Fruit fly (Drosophila melanogaster) S2 (cell line): ENCODE results near the gene RpL8.

Experiments
- CG8478 ChIP-seq: fragments of >200 bp; optimal IDR thresholded peaks from 2 replicates; lab custom pipeline; 2018
- CTCF ChIP-seq, 2 experiments: fragments of >200 bp; optimal IDR thresholded peaks; 2 replicates each; lab custom pipeline; 2018

The RpL8 gene

DNA sequence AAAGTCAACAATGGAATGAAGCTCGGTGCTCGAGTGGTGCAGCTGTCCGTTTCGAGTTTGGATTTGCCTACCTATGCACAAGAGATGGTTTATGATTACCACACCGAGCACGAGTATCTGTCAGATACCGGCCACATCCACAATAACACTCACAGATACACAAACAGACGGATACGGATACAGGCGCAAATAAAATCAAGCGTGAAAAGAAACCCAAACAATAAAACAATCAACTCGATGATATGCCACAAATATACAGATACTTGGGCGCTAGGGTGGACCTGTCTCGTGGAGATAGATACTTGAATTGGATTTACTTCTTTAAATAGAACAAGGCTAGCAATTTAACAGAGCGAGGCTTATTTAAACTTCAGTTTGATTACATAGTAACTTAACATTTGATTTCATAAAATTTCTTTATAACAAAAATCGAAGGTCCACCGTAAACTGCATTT lies 17.0 kb upstream of the RpL8 start:
- TF ChIP-seq CG8478 (lab: Kevin White, UChicago) = no peak
- TF ChIP-seq CTCF (optimal IDR thresholded peaks at IDR 0.05; lab: Kevin White, UChicago) = no peak

DNA sequence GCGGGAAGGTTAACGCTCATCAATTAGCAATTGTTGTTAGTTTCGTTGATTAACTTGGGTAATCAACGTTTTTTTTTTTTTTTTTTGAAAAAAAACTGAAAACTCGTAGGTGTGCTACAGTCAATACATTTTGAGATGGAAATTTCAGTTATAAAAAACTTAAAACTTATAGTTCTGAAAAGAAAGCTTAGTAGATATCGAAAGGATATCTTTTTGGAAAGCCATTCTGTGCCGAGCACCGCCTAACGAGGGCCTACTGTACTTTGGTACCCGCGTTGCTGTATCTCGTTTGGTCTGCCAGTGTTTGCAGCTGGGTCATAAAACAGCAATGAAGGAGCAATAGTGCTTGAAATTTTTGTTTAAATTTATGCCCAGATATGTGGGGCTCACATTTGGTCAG lies 15.3 kb upstream of the RpL8 start:
- TF ChIP-seq CG8478 (lab: Kevin White, UChicago) (no peak), CTCF (optimal IDR thresholded peaks at IDR 0.05; lab: Kevin White, UChicago) (no peak)

DNA sequence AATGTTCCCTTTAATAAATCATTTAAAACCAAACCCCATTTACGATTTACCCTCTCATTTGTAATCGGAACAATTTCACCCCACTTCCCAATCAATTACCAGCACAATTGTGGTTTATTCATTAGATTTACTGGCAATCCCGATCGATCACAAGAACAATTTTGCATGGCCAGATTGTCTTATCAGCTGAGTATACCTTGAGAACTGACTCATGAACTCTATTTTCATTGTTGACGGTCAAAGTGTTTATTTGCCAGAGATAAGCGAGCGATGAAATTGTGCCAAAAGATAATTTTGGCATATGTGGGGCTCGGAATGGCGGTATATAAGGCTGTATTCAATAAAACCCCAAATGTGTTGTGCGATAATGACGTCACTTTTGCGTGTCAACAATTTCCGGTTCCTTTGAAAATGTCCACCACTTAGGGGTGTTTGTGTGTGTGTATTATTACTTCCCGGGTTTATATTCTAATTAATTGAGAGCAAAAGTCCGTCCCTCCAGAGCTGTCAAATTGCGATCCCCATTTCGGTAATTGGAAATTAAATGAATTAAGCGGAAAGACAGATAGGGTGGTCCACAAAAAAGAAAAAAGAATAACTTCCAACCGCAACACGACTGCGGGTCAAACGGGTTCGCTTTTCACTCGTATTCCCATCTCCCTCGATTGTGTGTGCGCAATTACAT lies 14.2 kb upstream of the RpL8 start:
- no peak for TF ChIP-seq CTCF (optimal IDR thresholded peaks at IDR 0.05; lab: Kevin White, UChicago)
- no peak for TF ChIP-seq CG8478 (lab: Kevin White, UChicago)

DNA sequence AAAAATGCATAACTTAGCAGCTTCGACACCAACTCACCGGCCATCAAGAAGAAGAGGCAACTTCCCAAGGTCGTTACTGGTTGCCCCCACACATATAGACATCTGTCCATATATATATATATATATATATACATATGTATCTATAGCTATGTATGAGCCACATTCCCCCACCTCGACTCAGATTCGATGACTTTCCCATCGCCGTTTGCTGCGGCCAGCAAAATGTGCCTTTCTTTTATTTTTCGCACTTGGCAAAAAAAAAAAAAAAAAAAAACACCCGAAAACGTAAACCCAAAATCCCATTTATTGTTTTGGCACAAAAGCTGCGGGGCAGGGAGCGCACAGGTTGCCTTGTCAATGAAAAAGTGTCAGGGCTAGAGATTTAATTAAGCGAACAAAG lies 12.5 kb upstream of the RpL8 start:
- TF ChIP-seq CG8478 (lab: Kevin White, UChicago) = no peak
- TF ChIP-seq CTCF (optimal IDR thresholded peaks at IDR 0.05; lab: Kevin White, UChicago) = no peak

DNA sequence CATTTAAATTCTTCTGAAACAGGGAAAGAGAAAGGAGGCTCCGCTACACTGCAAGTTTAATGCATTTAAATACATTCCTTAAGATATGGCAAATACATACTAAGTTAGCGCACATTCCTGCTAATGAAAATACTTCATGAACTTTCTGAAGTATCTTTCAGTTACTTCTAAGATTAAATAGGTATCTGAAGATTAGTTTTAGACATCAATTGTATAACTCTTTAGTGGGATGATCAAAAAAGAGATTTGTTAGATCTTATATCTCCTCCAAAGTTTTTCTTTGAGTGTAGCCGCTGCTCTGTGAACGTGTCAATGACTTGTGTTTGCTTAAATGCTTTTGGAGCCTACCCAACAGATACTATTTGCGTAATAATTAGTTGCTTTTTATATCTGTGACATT lies 12.0 kb upstream of the RpL8 start:
- no peak for TF ChIP-seq CTCF (optimal IDR thresholded peaks at IDR 0.05; lab: Kevin White, UChicago)
- TF ChIP-seq CG8478 (lab: Kevin White, UChicago) = no peak

DNA sequence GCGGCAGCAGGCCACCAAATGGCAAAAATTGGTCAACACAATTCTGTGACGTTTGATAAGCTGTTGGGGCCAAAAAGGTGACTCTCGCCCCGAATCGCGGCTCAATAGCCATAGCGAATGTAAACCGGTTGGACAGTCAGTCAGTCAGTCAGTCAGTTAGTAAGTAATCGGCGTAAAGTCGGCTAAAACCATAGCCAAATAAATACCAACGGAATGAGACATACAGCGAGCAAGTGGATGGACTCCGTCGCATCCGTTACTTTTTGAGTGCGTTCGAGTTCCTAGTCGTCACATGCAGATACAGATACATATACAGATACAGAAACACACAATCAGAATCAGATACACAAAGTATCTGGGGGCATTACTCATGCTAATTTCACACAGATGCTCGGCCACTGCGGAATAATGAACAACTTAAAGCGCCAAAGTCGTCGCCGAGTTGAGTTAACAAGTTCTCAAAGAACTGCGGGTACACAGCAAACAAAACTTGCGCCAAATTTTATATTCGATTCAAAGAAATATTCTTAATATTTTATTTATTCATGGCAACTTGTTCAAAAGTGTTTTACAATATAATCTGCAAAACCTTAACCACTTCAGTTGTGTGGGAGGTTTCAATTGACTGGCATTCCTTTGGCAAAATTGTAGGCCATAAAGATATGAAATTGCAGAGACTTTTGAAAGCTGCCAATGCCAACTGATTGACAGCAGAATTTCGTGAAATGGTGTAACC lies 10.0 kb upstream of the RpL8 start:
- TF ChIP-seq CG8478 (lab: Kevin White, UChicago) (no peak), CTCF (optimal IDR thresholded peaks at IDR 0.05; lab: Kevin White, UChicago) (no peak)

DNA sequence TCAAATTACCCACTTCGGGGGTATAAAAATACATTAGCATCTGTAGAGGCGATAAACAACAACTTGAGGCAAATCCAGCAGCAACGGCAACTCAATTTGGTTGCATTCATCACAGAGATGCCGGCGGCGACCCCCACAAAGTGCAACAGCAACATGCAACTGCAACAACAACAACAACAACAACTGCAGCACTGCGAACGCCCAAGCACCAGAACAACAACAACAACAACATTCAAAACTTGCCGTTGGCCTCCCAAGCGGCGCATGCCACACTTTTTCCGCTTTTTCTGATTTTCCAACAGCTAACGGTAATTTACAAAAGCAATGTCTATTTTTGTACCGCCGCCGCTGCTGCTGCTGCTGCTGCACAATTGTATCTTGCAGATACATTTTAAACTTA lies 8.9 kb upstream of the RpL8 start:
- TF ChIP-seq CTCF (optimal IDR thresholded peaks at IDR 0.05; lab: Kevin White, UChicago) (no peak), CG8478 (lab: Kevin White, UChicago) (no peak)

DNA sequence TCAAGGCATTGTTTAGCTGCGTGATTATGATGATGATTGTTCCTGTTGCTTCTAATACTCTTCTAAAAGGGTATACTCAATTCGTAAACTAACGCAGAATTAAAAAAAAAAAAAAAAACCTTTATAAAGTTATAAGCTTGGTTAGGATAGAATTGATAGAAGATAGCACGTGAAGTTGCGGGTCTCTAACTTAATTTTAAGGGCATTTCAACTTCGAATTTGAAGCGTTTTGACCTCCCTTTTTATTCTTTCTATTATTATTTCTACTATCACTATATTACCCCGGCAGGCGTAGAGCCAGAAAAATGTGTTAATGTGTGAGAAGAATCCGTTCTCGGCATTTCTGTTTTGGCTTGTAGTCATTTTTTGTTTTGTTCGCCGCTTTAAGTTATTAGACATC lies 8.5 kb upstream of the RpL8 start:
- TF ChIP-seq CTCF (optimal IDR thresholded peaks at IDR 0.05; lab: Kevin White, UChicago) (no peak), CG8478 (lab: Kevin White, UChicago) (no peak)

dm6 chr3L:2579557-2580224 lies 7.6 kb upstream of the RpL8 start:
- no peak for TF ChIP-seq CG8478 (lab: Kevin White, UChicago)
- TF ChIP-seq CTCF (optimal IDR thresholded peaks at IDR 0.05; lab: Kevin White, UChicago) = no peak

dm6 chr3L:2581343-2581825 lies 5.9 kb upstream of the RpL8 start:
- TF ChIP-seq CTCF (optimal IDR thresholded peaks at IDR 0.05; lab: Kevin White, UChicago) = no peak
- no peak for TF ChIP-seq CG8478 (lab: Kevin White, UChicago)

- TF ChIP-seq CG8478 (lab: Kevin White, UChicago) (no peak), CTCF (optimal IDR thresholded peaks at IDR 0.05; lab: Kevin White, UChicago) (no peak)
These were observed 5.4 kb upstream of the RpL8 start for dm6 chr3L:2581857-2582256.

DNA sequence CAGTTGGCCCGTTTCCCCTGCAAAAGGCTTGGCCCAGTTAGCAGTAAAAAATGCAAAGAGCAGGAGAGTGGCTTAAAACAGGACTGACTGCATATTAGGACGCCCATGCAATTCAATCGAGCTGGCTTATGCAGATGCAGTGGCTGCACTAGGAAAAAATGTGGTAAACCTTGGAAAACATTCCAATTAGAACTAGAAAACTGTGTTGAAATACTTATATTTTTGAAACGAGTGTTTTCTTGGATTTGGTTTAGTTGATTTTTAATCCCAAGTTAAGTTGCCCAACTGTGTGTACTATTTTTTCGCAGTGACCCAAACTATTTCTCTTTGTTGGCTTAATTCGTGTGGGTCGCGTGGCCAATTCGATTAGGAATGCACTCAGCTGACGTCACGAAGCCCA lies 5.0 kb upstream of the RpL8 start:
- no peak for TF ChIP-seq CTCF (optimal IDR thresholded peaks at IDR 0.05; lab: Kevin White, UChicago)
- TF ChIP-seq CG8478 (lab: Kevin White, UChicago) = no peak

- no peak for TF ChIP-seq CTCF (optimal IDR thresholded peaks at IDR 0.05; lab: Kevin White, UChicago)
- TF ChIP-seq CG8478 (lab: Kevin White, UChicago) = no peak
These were observed 4.3 kb upstream of the RpL8 start for dm6 chr3L:2582753-2583536.

DNA sequence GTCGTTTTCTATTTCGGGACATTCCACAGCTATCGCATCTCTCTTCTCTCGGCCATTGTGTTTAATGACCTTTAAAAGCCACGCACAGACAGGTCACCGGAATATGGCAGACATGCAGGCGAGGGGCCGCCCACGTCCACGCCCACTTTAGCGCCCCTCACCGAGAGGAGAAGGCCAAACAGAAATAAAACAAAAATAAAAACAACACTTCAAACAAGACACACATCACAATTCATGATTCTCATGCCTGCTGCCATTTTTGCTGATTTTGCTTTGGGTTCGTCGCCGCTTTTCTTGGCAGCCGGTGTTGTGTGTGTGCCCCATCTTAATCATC lies 3.8 kb upstream of the RpL8 start:
- TF ChIP-seq CG8478 (lab: Kevin White, UChicago) (no peak), CTCF (optimal IDR thresholded peaks at IDR 0.05; lab: Kevin White, UChicago) (no peak)
